Worm (Caenorhabditis elegans): ENCODE data around the gene unc-98.
A peak's percentile ranks its signal among the peaks of the same experiment; 100 is the strongest.

Gene unc-98

ce11 chrX:7585610-7586259, 12.3 kb upstream of the unc-98 start, which contains the start of gene adt-2:
adt-2 (plus strand) TSS chrX:7586209.
- TF ChIP-seq hlh-30 (tag; optimal IDR thresholded peaks at IDR 0.05; ENCODE audit: insufficient read depth) = peak; percentile 46
- TF ChIP-seq hlh-11 (tag; optimal IDR thresholded peaks at IDR 0.05) = peak; percentile 25
- TF ChIP-seq nhr-28 (tag; optimal IDR thresholded peaks at IDR 0.05) = peak; percentile 77
- TF ChIP-seq lsy-2 (tag; optimal IDR thresholded peaks at IDR 0.05) = peak in 1 of 2 experiments; percentile 29
- no peak for TF ChIP-seq ceh-28 (tag; optimal IDR thresholded peaks at IDR 0.05)
- no peak for TF ChIP-seq dmd-8 (GFP tag; IDR thresholded peaks at IDR 0.05)
- peak; percentile 55 for TF ChIP-seq mep-1 (tag; optimal IDR thresholded peaks at IDR 0.05)
- TF ChIP-seq nhr-25 (tag; optimal IDR thresholded peaks at IDR 0.05; ENCODE audit: borderline replicate concordance, insufficient read depth) = peak; percentile 32
- no peak for TF ChIP-seq lin-38 (GFP tag; IDR thresholded peaks at IDR 0.05)
- TF ChIP-seq mdl-1 (tag; optimal IDR thresholded peaks at IDR 0.05) = peak in 1 of 2 experiments; percentile 49
- no peak for TF ChIP-seq zfp-2 (tag; optimal IDR thresholded peaks at IDR 0.05)

- TF ChIP-seq unc-62 (GFP tag; optimal IDR thresholded peaks at IDR 0.05 in 1 of 2) = peak in 1 of 2 experiments; percentile 95
- no peak for TF ChIP-seq unc-62 (tag; optimal IDR thresholded peaks at IDR 0.05)
- no peak for TF ChIP-seq nhr-11 (tag; optimal IDR thresholded peaks at IDR 0.05)
These were observed 10.5 kb upstream of the unc-98 start for ce11 chrX:7583930-7584329.

- no peak for TF ChIP-seq dmd-6 (GFP tag; IDR thresholded peaks at IDR 0.05)
- TF ChIP-seq unc-62 (GFP tag; optimal IDR thresholded peaks at IDR 0.05 in 1 of 2) = peak in 1 of 2 experiments; percentile 91
- no peak for TF ChIP-seq unc-62 (tag; optimal IDR thresholded peaks at IDR 0.05)
These were observed 8.8 kb upstream of the unc-98 start for ce11 chrX:7582223-7582622.

- TF ChIP-seq F10B5.3 (tag; optimal IDR thresholded peaks at IDR 0.05) (no peak), duxl-1 (tag; optimal IDR thresholded peaks at IDR 0.05; ENCODE audit: poor library complexity) (no peak), vab-7 (GFP tag; IDR thresholded peaks at IDR 0.05) (no peak), hlh-30 (tag; optimal IDR thresholded peaks at IDR 0.05; ENCODE audit: insufficient read depth) (peak; percentile 47), daf-19 (GFP tag; conservative IDR thresholded peaks at IDR 0.05) (no peak), nhr-48 (tag; optimal IDR thresholded peaks at IDR 0.05) (no peak), F26F4.8 (GFP tag; conservative IDR thresholded peaks at IDR 0.05) (no peak), T20F7.1 (GFP tag; optimal IDR thresholded peaks at IDR 0.05) (no peak), zfp-2 (tag; optimal IDR thresholded peaks at IDR 0.05) (no peak), fos-1 (tag; optimal IDR thresholded peaks at IDR 0.05) (no peak), nhr-25 (tag; optimal IDR thresholded peaks at IDR 0.05; ENCODE audit: borderline replicate concordance, insufficient read depth) (no peak), daf-8 (GFP tag; IDR thresholded peaks at IDR 0.05) (no peak), snpc-4 (tag; optimal IDR thresholded peaks at IDR 0.05) (no peak), mxl-3 (GFP tag; optimal IDR thresholded peaks at IDR 0.05) (peak; percentile 69), lir-3 (tag; optimal IDR thresholded peaks at IDR 0.05) (no peak), Y105C5A.15 (GFP tag; IDR thresholded peaks at IDR 0.05) (no peak), nhr-11 (tag; optimal IDR thresholded peaks at IDR 0.05) (no peak), tag-97 (GFP tag; IDR thresholded peaks at IDR 0.05) (no peak), set-16 (GFP tag; IDR thresholded peaks at IDR 0.05) (no peak), zfp-3 (GFP tag; conservative IDR thresholded peaks at IDR 0.05) (peak; percentile 58; the same call in 1 of the 2 replicates), ceh-28 (tag; optimal IDR thresholded peaks at IDR 0.05) (no peak), F49E8.2 (tag; optimal IDR thresholded peaks at IDR 0.05; ENCODE audit: borderline replicate concordance) (no peak), F44E2.7 (GFP tag; IDR thresholded peaks at IDR 0.05) (no peak), zip-2 (tag; optimal IDR thresholded peaks at IDR 0.05) (no peak), nhr-41 (GFP tag; IDR thresholded peaks at IDR 0.05) (no peak), ceh-44 (GFP tag; IDR thresholded peaks at IDR 0.05) (no peak), Y48G9A.11 (GFP tag; IDR thresholded peaks at IDR 0.05) (no peak), ZK337.2 (GFP tag; IDR thresholded peaks at IDR 0.05) (no peak), nhr-237 (tag; optimal IDR thresholded peaks at IDR 0.05) (no peak), dmd-8 (GFP tag; IDR thresholded peaks at IDR 0.05) (no peak), daf-16 (GFP tag; optimal IDR thresholded peaks at IDR 0.05) (no peak), daf-16 (tag; optimal IDR thresholded peaks at IDR 0.05) (peak; percentile 57), mep-1 (tag; optimal IDR thresholded peaks at IDR 0.05) (peak; percentile 32), R02D3.7 (tag; optimal IDR thresholded peaks at IDR 0.05) (no peak), lsy-2 (tag; optimal IDR thresholded peaks at IDR 0.05) (peak in 1 of 2 experiments; percentile 30), spr-1 (tag; optimal IDR thresholded peaks at IDR 0.05) (no peak), lim-7 (GFP tag; IDR thresholded peaks at IDR 0.05) (no peak)
These were observed 4.9 kb upstream of the unc-98 start for ce11 chrX:7578308-7578707.
